Worm (Caenorhabditis elegans) whole organism, young adult: ENCODE data around the gene zip-10.

Source experiments
- F49E8.2 ChIP-seq: sonication (generic microtip); optimal IDR thresholded peaks from 3 replicates; lab custom pipeline; 2017; ENCODE audit warnings: missing genetic modification characterization, mild to moderate bottlenecking, missing compliant biosample characterization, antibody characterized with exemption, moderate library complexity; ENCODE audit not compliant: insufficient read depth
- ama-1 ChIP-seq, 3 experiments: fragments of 150-350 bp in 1 of 3; sonication (generic microtip) in 2 of 3; optimal IDR thresholded peaks; 2 replicates each; lab custom pipeline; 2014 to 2018; ENCODE audit warnings: missing biosample characterization in 2 of 3, missing genetic modification characterization in 2 of 3, missing genetic modification reagents in 2 of 3
- dpl-1 ChIP-seq: fragments of 150-350 bp; optimal IDR thresholded peaks from 2 replicates; lab custom pipeline; 2014; ENCODE audit warnings: missing biosample characterization, missing genetic modification reagents, missing genetic modification characterization
- egl-44 ChIP-seq: fragments of 200-800 bp; sonication (Bioruptor generic); IDR thresholded peaks from 2 replicates; pipeline ENCODE4 v1.3.6; 2022; ENCODE audit warnings: missing genetic modification reagents, missing genetic modification characterization, missing compliant biosample characterization
- gei-17 ChIP-seq: fragments of 200-800 bp; sonication (Bioruptor generic); optimal IDR thresholded peaks from 2 replicates; lab custom pipeline; 2018; ENCODE audit warnings: mild to moderate bottlenecking, missing genetic modification characterization, missing compliant biosample characterization
- hlh-12 ChIP-seq: sonication (generic microtip); optimal IDR thresholded peaks from 2 replicates; lab custom pipeline; 2016; ENCODE audit warnings: missing genetic modification characterization, missing compliant biosample characterization
- lin-26 ChIP-seq: fragments of 200-800 bp; sonication (Bioruptor generic); IDR thresholded peaks from 2 replicates; pipeline ENCODE4 v1.3.6; 2022; ENCODE audit warnings: missing genetic modification reagents, missing genetic modification characterization, missing compliant biosample characterization
- madf-10 ChIP-seq: sonication (generic microtip); optimal IDR thresholded peaks from 2 replicates; lab custom pipeline; 2016; ENCODE audit warnings: mild to moderate bottlenecking, missing genetic modification characterization, missing compliant biosample characterization
- nfyb-1 ChIP-seq: fragments of 200-800 bp; sonication (Bioruptor generic); IDR thresholded peaks from 2 replicates; pipeline ENCODE4 v1.3.6; 2022; ENCODE audit warnings: missing genetic modification reagents, missing genetic modification characterization, missing compliant biosample characterization
- somi-1 ChIP-seq: fragments of 200-800 bp; sonication (Bioruptor generic); optimal IDR thresholded peaks from 2 replicates; lab custom pipeline; 2018; ENCODE audit warnings: mild to moderate bottlenecking, missing genetic modification characterization, missing compliant biosample characterization
- zfh-2 ChIP-seq: fragments of 200-800 bp; sonication (Bioruptor generic); conservative IDR thresholded peaks from 2 replicates; pipeline ENCODE4 v1.3.6; 2022; ENCODE audit warnings: missing genetic modification reagents, missing genetic modification characterization, missing compliant biosample characterization
- ztf-26 ChIP-seq: sonication (generic microtip); optimal IDR thresholded peaks from 2 replicates; lab custom pipeline; 2017; ENCODE audit warnings: missing genetic modification characterization, missing compliant biosample characterization
- ztf-6 ChIP-seq: fragments of 200-800 bp; sonication (Bioruptor generic); IDR thresholded peaks from 2 replicates; pipeline ENCODE4 v1.3.6; 2022; ENCODE audit warnings: missing genetic modification reagents, missing genetic modification characterization, missing compliant biosample characterization

DNA sequence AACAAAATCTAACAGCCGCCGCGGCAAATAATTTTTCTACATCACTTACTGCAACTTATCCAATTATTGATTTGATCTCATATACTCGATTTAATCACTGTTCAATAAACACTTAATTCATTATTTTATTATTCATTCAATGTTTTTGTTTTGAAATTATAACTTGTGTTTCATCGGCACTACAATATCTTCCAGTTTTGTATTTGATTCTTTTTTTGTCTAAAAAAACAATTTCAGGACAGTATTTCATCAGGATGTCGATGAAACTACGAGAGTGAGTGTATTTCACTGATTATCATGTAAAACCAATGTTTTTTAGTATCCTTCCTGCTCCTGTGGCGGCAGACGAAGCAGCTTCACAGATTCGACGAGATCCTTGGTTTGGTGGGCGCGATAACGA lies 5.3 kb downstream of the zip-10 start, which contains the start of gene skp-1:
- TF ChIP-seq hlh-12 (no peak), ztf-6 (GFP tag; lab: Robert Waterston, UW) (no peak), dpl-1 (no peak), somi-1 (GFP tag; lab: Kevin White, UChicago) (no peak), gei-17 (GFP tag; lab: Kevin White, UChicago) (no peak), ztf-26 (tag; lab: Kevin White, UChicago) (no peak), egl-44 (no peak), madf-10 (no peak), lin-26 (GFP tag; lab: Robert Waterston, UW) (no peak), nfyb-1 (GFP tag; lab: Robert Waterston, UW) (no peak), F49E8.2 (tag; lab: Kevin White, UChicago) (no peak), zfh-2 (GFP tag; lab: Robert Waterston, UW) (no peak), ama-1 (optimal IDR thresholded peaks at IDR 0.05; lab: Kevin White, UChicago) (no peak), ama-1 (GFP tag; optimal IDR thresholded peaks at IDR 0.05; lab: Kevin White, UChicago) (no peak)
